Worm (Caenorhabditis elegans) whole organism, young adult: Measurements from ENCODE around the gene rpi-2.

ENCODE experiments used
- B0019.2 ChIP-seq: fragments of 200-800 bp; sonication (Bioruptor generic); conservative IDR thresholded peaks from 2 replicates; pipeline ENCODE4 v1.3.6; 2022; ENCODE audit warnings: missing genetic modification reagents, missing genetic modification characterization, missing compliant biosample characterization
- F49E8.2 ChIP-seq: sonication (generic microtip); optimal IDR thresholded peaks from 3 replicates; lab custom pipeline; 2017; ENCODE audit warnings: missing genetic modification characterization, mild to moderate bottlenecking, missing compliant biosample characterization, antibody characterized with exemption, moderate library complexity; ENCODE audit not compliant: insufficient read depth
- F57A8.1 ChIP-seq: fragments of 200-800 bp; sonication (Bioruptor generic); optimal IDR thresholded peaks from 2 replicates; lab custom pipeline; 2018; ENCODE audit warnings: mild to moderate bottlenecking, missing genetic modification characterization, moderate library complexity, missing compliant biosample characterization
- Y79H2A.3 ChIP-seq: fragments of 200-800 bp; sonication (Bioruptor generic); conservative IDR thresholded peaks from 2 replicates; pipeline ENCODE4 v1.3.6; 2022; ENCODE audit warnings: missing genetic modification reagents, missing genetic modification characterization, missing compliant biosample characterization
- cebp-2 ChIP-seq: fragments of 200-800 bp; sonication (Bioruptor generic); IDR thresholded peaks from 2 replicates; pipeline ENCODE4 v1.3.6; 2022; ENCODE audit warnings: missing genetic modification characterization, missing compliant biosample characterization
- die-1 ChIP-seq: sonication (generic microtip); optimal IDR thresholded peaks from 2 replicates; lab custom pipeline; 2016; ENCODE audit warnings: missing genotype, mild to moderate bottlenecking, missing genetic modification characterization, missing compliant biosample characterization
- let-607 ChIP-seq, 2 experiments: fragments of 200-800 bp in 1 of 2; sonication (Bioruptor generic) in 1 of 2; sonication (generic microtip) in 1 of 2; optimal IDR thresholded peaks; 2 replicates each; lab custom pipeline; 2016 to 2018; ENCODE audit warnings: mild to moderate bottlenecking in 2 of 2, missing compliant biosample characterization in 2 of 2, missing genetic modification characterization in 2 of 2, moderate library complexity in 2 of 2, missing genotype in 1 of 2
- lin-40 ChIP-seq: sonication (generic microtip); optimal IDR thresholded peaks from 2 replicates; lab custom pipeline; 2016; ENCODE audit warnings: missing genetic modification characterization, mild to moderate bottlenecking, missing compliant biosample characterization, missing genotype, missing genetic modification reagents
- madf-6 ChIP-seq: fragments of 200-800 bp; sonication (Bioruptor generic); IDR thresholded peaks from 2 replicates; pipeline ENCODE4 v1.3.6; 2022; ENCODE audit warnings: missing genetic modification reagents, missing genetic modification characterization, missing compliant biosample characterization
- nfyb-1 ChIP-seq: fragments of 200-800 bp; sonication (Bioruptor generic); IDR thresholded peaks from 2 replicates; pipeline ENCODE4 v1.3.6; 2022; ENCODE audit warnings: missing genetic modification reagents, missing genetic modification characterization, missing compliant biosample characterization
- snpc-4 ChIP-seq, 5 experiments: fragments of 150-350 bp in 1 of 5; sonication (generic microtip) in 4 of 5; optimal IDR thresholded peaks; 2 replicates each; lab custom pipeline; 2014 to 2018; ENCODE audit warnings: missing genetic modification characterization in 5 of 5, missing biosample characterization in 3 of 5, antibody characterized with exemption in 2 of 5, mild to moderate bottlenecking in 2 of 5, missing compliant biosample characterization in 2 of 5, missing genotype in 2 of 5, moderate library complexity in 2 of 5, missing genetic modification reagents in 1 of 5

DNA sequence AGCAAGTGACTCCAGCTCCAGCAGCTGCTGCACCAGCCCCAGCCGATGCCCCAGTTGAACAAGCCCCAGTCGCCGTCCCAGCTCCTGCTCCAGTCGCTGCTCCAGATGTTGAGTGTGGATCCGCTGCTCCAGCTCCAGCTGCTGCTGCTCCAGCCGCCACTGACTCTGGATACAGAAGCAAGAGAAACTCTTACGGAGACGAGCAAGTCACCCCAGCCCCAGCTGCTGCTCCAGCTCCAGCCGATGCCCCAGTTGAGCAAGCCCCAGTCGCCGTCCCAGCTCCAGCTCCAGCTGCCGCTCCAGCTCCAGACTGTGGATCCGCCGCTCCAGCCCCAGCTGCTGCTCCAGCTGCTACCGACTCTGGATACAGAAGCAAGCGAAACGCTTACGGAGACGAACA, 10.5 kb downstream of the rpi-2 start:
- TF ChIP-seq cebp-2 (GFP tag; lab: Robert Waterston, UW) (no peak), madf-6 (no peak), die-1 (tag; lab: Kevin White, UChicago) (no peak), B0019.2 (no peak), let-607 (tag; optimal IDR thresholded peaks at IDR 0.05; lab: Kevin White, UChicago) (no peak), F49E8.2 (tag; lab: Kevin White, UChicago) (no peak), lin-40 (tag; lab: Kevin White, UChicago) (peak; percentile 79), snpc-4 (GFP tag; optimal IDR thresholded peaks at IDR 0.05; lab: Kevin White, UChicago) (no peak), snpc-4 (tag; optimal IDR thresholded peaks at IDR 0.05; lab: Kevin White, UChicago) (no peak), Y79H2A.3 (GFP tag; lab: Robert Waterston, UW) (no peak), nfyb-1 (no peak), F57A8.1 (GFP tag; lab: Kevin White, UChicago) (no peak)
